Fruit fly (Drosophila melanogaster): ENCODE results near the gene CG32267.

- TF ChIP-seq pan (optimal IDR thresholded peaks at IDR 0.05): no peak
- no peak for TF ChIP-seq usp (GFP tag; optimal IDR thresholded peaks at IDR 0.05)
- no peak for TF ChIP-seq CG8478 (optimal IDR thresholded peaks at IDR 0.05)
- no peak for TF ChIP-seq Dll (optimal IDR thresholded peaks at IDR 0.05)
- TF ChIP-seq EcR (GFP tag; optimal IDR thresholded peaks at IDR 0.05): no peak
Observed at dm6 chr3L:3512998-3513397, 41.1 kb upstream of the CG32267 start.
